Fruit fly (Drosophila melanogaster) whole organism: ENCODE measurements around the gene CG14546.

Experiments used
- pan ChIP-seq: fragments of >200 bp; optimal IDR thresholded peaks from 2 replicates; lab custom pipeline; 2017
- psq ChIP-seq: fragments of >200 bp; optimal IDR thresholded peaks from 2 replicates; lab custom pipeline; 2017

- TF ChIP-seq psq (lab: Kevin White, UChicago) (no peak), pan (lab: Kevin White, UChicago) (no peak)
Observed at dm6 chr3R:25885136-25885535, 37.3 kb downstream of the CG14546 start.
